Fruit fly (Drosophila melanogaster) whole organism: ENCODE data around the gene CG4835.

Experiments used
- CG8478 ChIP-seq: fragments of >200 bp; optimal IDR thresholded peaks from 2 replicates; lab custom pipeline; 2018; ENCODE audit warnings: inconsistent platforms
- Dll ChIP-seq: fragments of >200 bp; optimal IDR thresholded peaks from 2 replicates; lab custom pipeline; 2017
- EcR ChIP-seq, 2 experiments: fragments of >200 bp; optimal IDR thresholded peaks; 2 replicates each; lab custom pipeline; 2017; ENCODE audit warnings: missing biosample characterization in 2 of 2, missing genetic modification characterization in 2 of 2, missing genetic modification reagents in 2 of 2
- pan ChIP-seq: fragments of >200 bp; optimal IDR thresholded peaks from 2 replicates; lab custom pipeline; 2017
- psq ChIP-seq: fragments of >200 bp; optimal IDR thresholded peaks from 2 replicates; lab custom pipeline; 2017
- usp ChIP-seq: fragments of >200 bp; optimal IDR thresholded peaks from 2 replicates; lab custom pipeline; 2017; ENCODE audit warnings: missing biosample characterization, missing genetic modification characterization, mixed read lengths

DNA sequence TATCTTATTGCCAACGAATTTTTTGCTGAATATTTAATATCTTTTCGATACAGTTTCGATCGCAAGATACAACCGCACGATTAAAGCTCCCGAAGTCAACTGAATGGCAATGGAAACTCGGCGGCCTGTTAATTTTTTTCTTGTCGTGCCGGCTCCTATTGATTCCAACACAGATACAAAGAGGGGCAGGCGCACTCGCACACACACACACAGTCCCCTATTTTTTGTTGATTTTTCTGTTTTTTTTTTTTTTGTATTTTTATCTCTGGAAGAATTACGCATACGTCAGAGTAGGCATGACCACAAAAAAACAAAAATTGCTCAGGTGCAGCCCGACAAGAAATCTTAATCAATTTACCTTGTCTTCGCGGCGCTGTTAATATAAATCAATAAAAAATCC, 49.7 kb downstream of the CG4835 start, which contains the start of gene Lkr:
- no peak for TF ChIP-seq usp (GFP tag; lab: Kevin White, UChicago)
- TF ChIP-seq psq (lab: Kevin White, UChicago): no peak
- TF ChIP-seq Dll: no peak
- no peak for TF ChIP-seq CG8478
- no peak for TF ChIP-seq EcR (GFP tag; optimal IDR thresholded peaks at IDR 0.05; lab: Kevin White, UChicago)
- no peak for TF ChIP-seq pan
